Worm (Caenorhabditis elegans) whole organism, young adult: Measurements from ENCODE around the gene aptf-4.

Source experiments
- B0336.3 ChIP-seq: fragments of 200-800 bp; sonication (Bioruptor generic); IDR thresholded peaks from 2 replicates; pipeline ENCODE4 v1.3.6; 2022; ENCODE audit warnings: missing genetic modification characterization, missing compliant biosample characterization
- D2030.7 ChIP-seq: fragments of 200-800 bp; sonication (Bioruptor generic); IDR thresholded peaks from 2 replicates; pipeline ENCODE4 v1.3.6; 2022; ENCODE audit warnings: missing genetic modification reagents, missing genetic modification characterization, missing compliant biosample characterization
- F22D6.2 ChIP-seq: sonication (generic microtip); optimal IDR thresholded peaks from 2 replicates; lab custom pipeline; 2016; ENCODE audit warnings: mild to moderate bottlenecking, missing genetic modification characterization, missing compliant biosample characterization
- F23B12.7 ChIP-seq: sonication (generic microtip); optimal IDR thresholded peaks from 2 replicates; lab custom pipeline; 2017; ENCODE audit warnings: missing genetic modification characterization, mild to moderate bottlenecking, missing compliant biosample characterization, antibody characterized with exemption, moderate library complexity; ENCODE audit not compliant: insufficient read depth
- F33H1.4 ChIP-seq: fragments of 200-800 bp; sonication (Bioruptor generic); IDR thresholded peaks from 2 replicates; pipeline ENCODE4 v1.3.6; 2022; ENCODE audit warnings: missing genetic modification reagents, missing genetic modification characterization, missing compliant biosample characterization
- F49E8.2 ChIP-seq: sonication (generic microtip); optimal IDR thresholded peaks from 3 replicates; lab custom pipeline; 2017; ENCODE audit warnings: missing genetic modification characterization, mild to moderate bottlenecking, missing compliant biosample characterization, antibody characterized with exemption, moderate library complexity; ENCODE audit not compliant: insufficient read depth
- F55B11.4 ChIP-seq: sonication (generic microtip); optimal IDR thresholded peaks from 2 replicates; lab custom pipeline; 2016; ENCODE audit warnings: missing compliant biosample characterization, missing genetic modification characterization, borderline replicate concordance; ENCODE audit not compliant: insufficient read depth
- K12H6.12 ChIP-seq: fragments of 200-800 bp; sonication (Bioruptor generic); optimal IDR thresholded peaks from 2 replicates; lab custom pipeline; 2018; ENCODE audit warnings: mild to moderate bottlenecking, missing genetic modification characterization, missing compliant biosample characterization
- T26A5.8 ChIP-seq: sonication (generic microtip); optimal IDR thresholded peaks from 2 replicates; lab custom pipeline; 2016; ENCODE audit warnings: missing genetic modification characterization, missing compliant biosample characterization
- Y53G8AR.9 ChIP-seq: fragments of 200-800 bp; sonication (Bioruptor generic); conservative IDR thresholded peaks from 2 replicates; pipeline ENCODE4 v1.3.6; 2022; ENCODE audit warnings: missing genetic modification reagents, missing genetic modification characterization, missing compliant biosample characterization
- Y67H2A.10 ChIP-seq: fragments of 200-800 bp; sonication (Bioruptor generic); conservative IDR thresholded peaks from 2 replicates; pipeline ENCODE4 v1.3.6; 2022; ENCODE audit warnings: missing genetic modification reagents, missing genetic modification characterization, missing compliant biosample characterization
- Y95B8A.8 ChIP-seq: fragments of 200-800 bp; sonication (Bioruptor generic); IDR thresholded peaks from 2 replicates; pipeline ENCODE4 v1.3.6; 2022; ENCODE audit warnings: missing genetic modification reagents, missing genetic modification characterization, missing compliant biosample characterization
- akir-1 ChIP-seq: fragments of 200-800 bp; sonication (Bioruptor generic); optimal IDR thresholded peaks from 2 replicates; lab custom pipeline; 2018; ENCODE audit warnings: mild to moderate bottlenecking, missing genetic modification characterization, moderate library complexity, missing compliant biosample characterization
- attf-3 ChIP-seq: fragments of 200-800 bp; sonication (Bioruptor generic); conservative IDR thresholded peaks from 2 replicates; pipeline ENCODE4 v1.3.6; 2022; ENCODE audit warnings: missing genetic modification reagents, missing genetic modification characterization, missing compliant biosample characterization
- attf-5 ChIP-seq: fragments of 200-800 bp; sonication (Bioruptor generic); optimal IDR thresholded peaks from 2 replicates; lab custom pipeline; 2018; ENCODE audit warnings: mild to moderate bottlenecking, missing genetic modification characterization, missing compliant biosample characterization
- cebp-1 ChIP-seq, 2 experiments: fragments of 200-800 bp in 1 of 2; sonication (Bioruptor generic) in 1 of 2; sonication (generic microtip) in 1 of 2; IDR thresholded peaks in 1 of 2; optimal IDR thresholded peaks in 1 of 2; 2 replicates each; pipeline versions ENCODE4 v1.3.6 to Lab custom; 2017 to 2022; ENCODE audit warnings: missing compliant biosample characterization in 2 of 2, missing genetic modification characterization in 2 of 2, mild to moderate bottlenecking in 1 of 2, missing genetic modification reagents in 1 of 2, moderate library complexity in 1 of 2
- ceh-79 ChIP-seq: sonication (generic microtip); optimal IDR thresholded peaks from 2 replicates; lab custom pipeline; 2017; ENCODE audit warnings: mild to moderate bottlenecking, missing genetic modification characterization, missing compliant biosample characterization
- dox-1 ChIP-seq: fragments of 200-800 bp; sonication (Bioruptor generic); IDR thresholded peaks from 2 replicates; pipeline ENCODE4 v1.3.6; 2022; ENCODE audit warnings: missing genetic modification reagents, missing genetic modification characterization, missing compliant biosample characterization
- efl-1 ChIP-seq: fragments of 150-350 bp; optimal IDR thresholded peaks from 2 replicates; lab custom pipeline; 2014; ENCODE audit warnings: missing biosample characterization, missing genetic modification reagents, missing genetic modification characterization
- ets-4 ChIP-seq: fragments of 200-800 bp; sonication (Bioruptor generic); optimal IDR thresholded peaks from 2 replicates; lab custom pipeline; 2018; ENCODE audit warnings: mild to moderate bottlenecking, missing genetic modification characterization, missing compliant biosample characterization
- gei-17 ChIP-seq: fragments of 200-800 bp; sonication (Bioruptor generic); optimal IDR thresholded peaks from 2 replicates; lab custom pipeline; 2018; ENCODE audit warnings: mild to moderate bottlenecking, missing genetic modification characterization, missing compliant biosample characterization
- hlh-26 ChIP-seq: fragments of 200-800 bp; sonication (Bioruptor generic); conservative IDR thresholded peaks from 2 replicates; pipeline ENCODE4 v1.3.6; 2022; ENCODE audit warnings: missing genetic modification reagents, missing genetic modification characterization, missing compliant biosample characterization
- hmg-20 ChIP-seq: fragments of 200-800 bp; sonication (Bioruptor generic); IDR thresholded peaks from 2 replicates; pipeline ENCODE4 v1.3.6; 2022; ENCODE audit warnings: missing genetic modification reagents, missing genetic modification characterization, missing compliant biosample characterization
- lin-40 ChIP-seq: sonication (generic microtip); optimal IDR thresholded peaks from 2 replicates; lab custom pipeline; 2016; ENCODE audit warnings: missing genetic modification characterization, mild to moderate bottlenecking, missing compliant biosample characterization, missing genotype, missing genetic modification reagents
- madf-10 ChIP-seq: sonication (generic microtip); optimal IDR thresholded peaks from 2 replicates; lab custom pipeline; 2016; ENCODE audit warnings: mild to moderate bottlenecking, missing genetic modification characterization, missing compliant biosample characterization
- madf-6 ChIP-seq: fragments of 200-800 bp; sonication (Bioruptor generic); IDR thresholded peaks from 2 replicates; pipeline ENCODE4 v1.3.6; 2022; ENCODE audit warnings: missing genetic modification reagents, missing genetic modification characterization, missing compliant biosample characterization
- mxl-1 ChIP-seq: sonication (generic microtip); optimal IDR thresholded peaks from 2 replicates; lab custom pipeline; 2016; ENCODE audit warnings: missing genetic modification characterization, missing compliant biosample characterization
- nhr-27 ChIP-seq: fragments of 200-800 bp; sonication (Bioruptor generic); optimal IDR thresholded peaks from 2 replicates; lab custom pipeline; 2018; ENCODE audit warnings: mild to moderate bottlenecking, missing genetic modification characterization, moderate library complexity, missing compliant biosample characterization
- sea-2 ChIP-seq: fragments of 200-800 bp; sonication (Bioruptor generic); IDR thresholded peaks from 2 replicates; pipeline ENCODE4 v1.3.6; 2022; ENCODE audit warnings: missing genetic modification characterization, missing compliant biosample characterization
- snpc-1.3 ChIP-seq: sonication (generic microtip); optimal IDR thresholded peaks from 2 replicates; lab custom pipeline; 2017; ENCODE audit warnings: missing genetic modification characterization, mild to moderate bottlenecking, missing compliant biosample characterization, antibody characterized with exemption, moderate library complexity, missing genotype, missing genetic modification reagents; ENCODE audit not compliant: insufficient read depth
- snpc-4 ChIP-seq, 5 experiments: fragments of 150-350 bp in 1 of 5; sonication (generic microtip) in 4 of 5; optimal IDR thresholded peaks; 2 replicates each; lab custom pipeline; 2014 to 2018; ENCODE audit warnings: missing genetic modification characterization in 5 of 5, missing biosample characterization in 3 of 5, antibody characterized with exemption in 2 of 5, mild to moderate bottlenecking in 2 of 5, missing compliant biosample characterization in 2 of 5, missing genotype in 2 of 5, moderate library complexity in 2 of 5, missing genetic modification reagents in 1 of 5
- tbx-9 ChIP-seq: sonication (generic microtip); optimal IDR thresholded peaks from 2 replicates; lab custom pipeline; 2016; ENCODE audit warnings: borderline replicate concordance, missing genetic modification characterization, inconsistent platforms, missing compliant biosample characterization
- tlf-1 ChIP-seq: fragments of 200-800 bp; sonication (Bioruptor generic); optimal IDR thresholded peaks from 2 replicates; lab custom pipeline; 2018; ENCODE audit warnings: mild to moderate bottlenecking, missing genetic modification characterization, missing compliant biosample characterization
- zfh-2 ChIP-seq: fragments of 200-800 bp; sonication (Bioruptor generic); conservative IDR thresholded peaks from 2 replicates; pipeline ENCODE4 v1.3.6; 2022; ENCODE audit warnings: missing genetic modification reagents, missing genetic modification characterization, missing compliant biosample characterization
- zim-3 ChIP-seq: sonication (generic microtip); optimal IDR thresholded peaks from 2 replicates; lab custom pipeline; 2017; ENCODE audit warnings: mild to moderate bottlenecking, missing genetic modification characterization, moderate library complexity, missing compliant biosample characterization
- ztf-18 ChIP-seq: sonication (generic microtip); optimal IDR thresholded peaks from 2 replicates; lab custom pipeline; 2016; ENCODE audit warnings: missing genotype, mild to moderate bottlenecking, missing genetic modification characterization, missing compliant biosample characterization
- ztf-22 ChIP-seq: fragments of 200-800 bp; sonication (Bioruptor generic); optimal IDR thresholded peaks from 2 replicates; lab custom pipeline; 2018; ENCODE audit warnings: mild to moderate bottlenecking, missing genetic modification characterization, moderate library complexity, missing compliant biosample characterization
- ztf-3 ChIP-seq: fragments of 200-800 bp; sonication (Bioruptor generic); optimal IDR thresholded peaks from 2 replicates; lab custom pipeline; 2018; ENCODE audit warnings: mild to moderate bottlenecking, missing genetic modification characterization, missing compliant biosample characterization

The aptf-4 gene

DNA sequence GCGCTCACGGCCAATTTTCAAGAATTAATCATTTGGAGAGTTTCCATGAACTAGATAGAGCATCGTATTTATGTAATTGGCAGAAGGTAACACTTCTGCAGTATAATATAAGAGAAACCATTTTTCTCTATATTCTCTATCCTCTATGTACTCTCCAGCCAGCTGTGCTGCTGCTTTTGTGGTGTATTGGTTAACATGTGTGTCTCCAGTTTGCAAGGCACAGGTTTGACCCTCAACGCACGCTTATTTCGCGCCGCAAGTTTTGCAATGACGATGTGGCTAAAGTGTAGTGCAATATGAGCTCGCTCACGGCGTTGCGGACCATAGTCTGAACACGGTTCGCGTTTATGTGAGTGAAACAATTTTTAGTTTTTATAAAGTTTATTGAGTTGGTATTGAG, 43.8 kb upstream of the aptf-4 start (continued):
- TF ChIP-seq snpc-4 (GFP tag; optimal IDR thresholded peaks at IDR 0.05; lab: Kevin White, UChicago) (no peak), snpc-4 (tag; optimal IDR thresholded peaks at IDR 0.05; lab: Kevin White, UChicago) (peak in 1 of 4 experiments; percentile 73)

DNA sequence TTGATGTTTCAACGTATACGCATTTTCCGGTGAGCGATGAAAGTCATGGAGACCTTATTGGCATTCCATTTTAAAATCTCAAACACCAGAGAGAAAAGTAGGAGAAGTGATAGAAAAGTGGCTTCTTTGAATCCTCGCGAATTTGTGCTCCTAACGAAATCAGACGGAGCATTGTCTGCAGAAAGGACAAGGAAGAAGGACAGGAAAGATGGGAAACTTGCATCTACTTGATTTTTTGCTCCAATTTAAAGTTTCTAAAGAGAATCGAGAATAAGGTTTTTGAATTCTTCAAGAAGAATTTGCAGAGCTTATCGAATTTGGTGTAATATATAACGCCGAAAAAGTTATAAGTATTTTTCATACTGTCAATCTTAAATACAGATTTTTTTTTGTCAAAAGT, 39.7 kb upstream of the aptf-4 start:
- TF ChIP-seq Y95B8A.8 (GFP tag; lab: Robert Waterston, UW) (no peak), lin-40 (no peak), akir-1 (GFP tag; lab: Kevin White, UChicago) (no peak), T26A5.8 (tag; lab: Kevin White, UChicago) (no peak), ets-4 (GFP tag; lab: Kevin White, UChicago) (no peak), gei-17 (GFP tag; lab: Kevin White, UChicago) (no peak), snpc-1.3 (tag; lab: Kevin White, UChicago) (no peak), efl-1 (GFP tag; lab: Kevin White, UChicago) (no peak), ztf-22 (no peak)
- TF ChIP-seq, all 124 proteins: peak for 0

DNA sequence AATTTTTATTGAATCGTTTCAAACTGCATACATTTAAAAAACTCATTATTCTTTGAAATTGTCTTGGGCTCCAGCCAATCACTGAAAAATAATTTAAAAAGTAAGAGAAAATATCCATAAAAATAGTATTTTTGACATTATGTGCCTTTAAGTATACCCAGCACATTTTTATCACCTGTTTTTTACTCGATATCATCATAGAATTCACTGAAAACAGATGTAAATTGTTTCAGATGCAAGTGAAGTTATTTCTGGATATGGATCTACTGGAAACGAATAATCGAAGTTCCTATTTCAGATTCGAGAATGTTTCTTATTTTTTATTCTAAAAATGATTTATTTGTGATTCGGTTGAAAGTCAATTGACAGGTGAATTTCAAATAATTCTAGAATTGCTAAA, 36.2 kb upstream of the aptf-4 start:
- TF ChIP-seq ztf-3 (no peak), F49E8.2 (tag; lab: Kevin White, UChicago) (no peak), tbx-9 (tag; lab: Kevin White, UChicago) (no peak), nhr-27 (tag; lab: Kevin White, UChicago) (no peak), F33H1.4 (no peak)

DNA sequence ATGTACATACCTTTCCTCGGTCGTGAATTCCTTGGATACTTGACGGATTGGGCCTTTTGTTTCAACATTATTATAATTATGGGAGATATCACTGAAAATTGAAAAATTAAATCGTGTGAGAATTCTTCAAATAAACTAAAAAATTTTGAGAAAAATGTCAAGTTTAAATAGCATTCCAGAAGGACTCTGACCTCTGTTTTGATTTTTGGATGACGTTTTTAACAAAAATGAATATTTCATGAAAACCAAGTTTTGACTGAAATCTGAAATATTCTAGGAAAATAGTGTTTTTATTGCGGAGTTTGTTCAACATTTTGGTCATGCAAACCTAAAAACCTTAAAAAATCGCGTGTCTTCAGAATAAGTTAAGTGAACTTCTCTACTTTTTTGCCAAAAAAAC, 34.6 kb upstream of the aptf-4 start, which contains the start of gene glb-27:
TSS of gene glb-27 (minus strand) at position 101 of the 400 bp plus-strand sequence.
- TF ChIP-seq ceh-79 (tag; lab: Kevin White, UChicago) = no peak
- TF ChIP-seq zfh-2 (GFP tag; lab: Robert Waterston, UW) = no peak
- TF ChIP-seq, all 124 proteins: peak for 0

DNA sequence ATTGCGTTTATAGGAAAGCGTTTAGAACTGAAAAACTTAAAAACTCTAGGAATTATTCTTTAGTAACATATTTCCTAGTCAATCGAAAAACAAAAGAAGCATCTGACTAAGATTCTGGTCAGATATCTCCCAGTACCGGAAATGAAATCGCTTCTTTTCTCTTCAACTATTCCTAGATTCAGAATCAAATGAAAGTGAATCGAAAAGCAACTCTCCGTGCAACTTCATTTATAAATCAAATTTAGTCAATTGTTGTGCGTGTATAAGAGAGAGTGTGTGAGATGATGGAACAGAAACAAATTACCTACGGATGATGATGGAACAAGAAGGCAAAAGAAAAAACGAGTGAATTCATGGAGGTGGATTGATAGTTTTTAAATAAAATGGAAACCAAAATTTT, 31.6 kb upstream of the aptf-4 start:
- TF ChIP-seq dox-1 = no peak
- TF ChIP-seq D2030.7 (GFP tag; lab: Robert Waterston, UW) = no peak
- no peak for TF ChIP-seq K12H6.12 (tag; lab: Kevin White, UChicago)

DNA sequence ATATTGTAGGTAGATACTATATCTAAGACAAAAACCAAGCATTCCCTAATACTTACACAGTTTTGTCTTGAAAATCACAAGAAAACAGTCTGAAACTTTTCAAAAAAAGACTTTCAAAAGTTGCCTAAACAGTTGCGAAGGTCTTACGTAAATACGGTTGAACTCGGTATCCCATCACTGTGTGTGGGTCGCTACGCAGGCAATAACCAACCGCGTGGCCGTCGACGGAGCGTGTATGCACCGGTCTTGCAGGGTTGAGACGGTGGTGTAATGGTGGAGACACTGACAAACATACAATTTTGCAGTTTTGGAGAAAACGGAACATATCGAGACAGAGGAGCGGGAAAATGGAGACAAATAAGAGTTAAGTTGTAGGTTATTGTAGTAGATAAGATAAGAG, 29.6 kb upstream of the aptf-4 start, which contains the start of gene iff-2:
TSS of gene iff-2 (minus strand) at position 141 of the 400 bp plus-strand sequence.
- no peak for TF ChIP-seq mxl-1 (tag; lab: Kevin White, UChicago)
- TF ChIP-seq B0336.3 (GFP tag; lab: Robert Waterston, UW) = peak; percentile 97
- no peak; the same call in 1 of the 2 replicates for TF ChIP-seq hmg-20 (GFP tag; lab: Robert Waterston, UW)
- TF ChIP-seq attf-3 (GFP tag; lab: Robert Waterston, UW) = peak; percentile 85
- no peak for TF ChIP-seq F55B11.4 (tag; lab: Kevin White, UChicago)
- TF ChIP-seq tlf-1 (GFP tag; lab: Kevin White, UChicago) = peak; percentile 98
- no peak for TF ChIP-seq madf-6 (GFP tag; lab: Robert Waterston, UW)
- peak; percentile 98 for TF ChIP-seq Y53G8AR.9 (GFP tag; lab: Robert Waterston, UW)
- peak; percentile 94 for TF ChIP-seq Y67H2A.10
- peak; percentile 95 for TF ChIP-seq madf-10 (tag; lab: Kevin White, UChicago)
- no peak for TF ChIP-seq sea-2 (GFP tag; lab: Robert Waterston, UW)
- no peak; the same call in none of the 2 replicates for TF ChIP-seq dox-1
- peak; percentile 90 for TF ChIP-seq F22D6.2
- TF ChIP-seq hlh-26 (GFP tag; lab: Robert Waterston, UW) = no peak
- peak; percentile 95 for TF ChIP-seq F23B12.7
- TF ChIP-seq ztf-3 = peak; percentile 93
- peak; percentile 64 for TF ChIP-seq zim-3
- peak; percentile 84 for TF ChIP-seq ztf-18 (tag; lab: Kevin White, UChicago)
- TF ChIP-seq cebp-1 (GFP tag; IDR thresholded peaks at IDR 0.05; lab: Robert Waterston, UW) = peak; percentile 89
- TF ChIP-seq cebp-1 (tag; optimal IDR thresholded peaks at IDR 0.05; lab: Kevin White, UChicago) = peak; percentile 97
- TF ChIP-seq attf-5 (GFP tag; lab: Kevin White, UChicago) = peak; percentile 100
